Worm (Caenorhabditis elegans) whole organism, L1 larva: ENCODE measurements around the gene ucr-2.2.

Experiments
- aha-1 ChIP-seq: fragments of 150-350 bp; optimal IDR thresholded peaks from 2 replicates; lab custom pipeline; 2014; ENCODE audit warnings: missing biosample characterization, missing genetic modification characterization
- alr-1 ChIP-seq: fragments of 200-800 bp; sonication (Bioruptor generic); optimal IDR thresholded peaks from 2 replicates; lab custom pipeline; 2018; ENCODE audit warnings: borderline replicate concordance, mild to moderate bottlenecking, missing genetic modification characterization, missing compliant biosample characterization
- ama-1 ChIP-seq: fragments of 150-350 bp; optimal IDR thresholded peaks from 2 replicates; lab custom pipeline; 2014
- blmp-1 ChIP-seq: fragments of 150-350 bp; optimal IDR thresholded peaks from 2 replicates; lab custom pipeline; 2014; ENCODE audit warnings: missing biosample characterization, missing genetic modification characterization
- ceh-90 ChIP-seq: sonication (generic microtip); optimal IDR thresholded peaks from 2 replicates; lab custom pipeline; 2016; ENCODE audit warnings: missing genetic modification characterization, missing compliant biosample characterization
- dsc-1 ChIP-seq: sonication (generic microtip); optimal IDR thresholded peaks from 2 replicates; lab custom pipeline; 2016; ENCODE audit warnings: mild to moderate bottlenecking, missing genetic modification characterization, missing compliant biosample characterization
- efl-1 ChIP-seq, 4 experiments: fragments of 150-350 bp; optimal IDR thresholded peaks in 3 of 4; peaks in 1 of 4; 1 replicate in 1 of 4; 2 replicates in 3 of 4; lab custom pipeline; 2014; ENCODE audit warnings: missing biosample characterization in 2 of 4, missing genetic modification characterization in 2 of 4, missing genetic modification reagents in 2 of 4
- fkh-4 ChIP-seq: sonication (generic microtip); optimal IDR thresholded peaks from 2 replicates; lab custom pipeline; 2016; ENCODE audit warnings: missing compliant biosample characterization, missing genetic modification characterization, borderline replicate concordance
- fos-1 ChIP-seq: fragments of 150-350 bp; optimal IDR thresholded peaks from 2 replicates; lab custom pipeline; 2014; ENCODE audit warnings: missing biosample characterization, missing genetic modification characterization
- irx-1 ChIP-seq: sonication (generic microtip); optimal IDR thresholded peaks from 2 replicates; lab custom pipeline; 2016; ENCODE audit warnings: missing genetic modification characterization, missing compliant biosample characterization
- isw-1 ChIP-seq: fragments of 200-800 bp; sonication (Bioruptor generic); IDR thresholded peaks from 2 replicates; pipeline ENCODE4 v1.3.6; 2022; ENCODE audit warnings: missing genetic modification characterization, missing compliant biosample characterization
- lin-14 ChIP-seq: fragments of 200-800 bp; sonication (Bioruptor generic); optimal IDR thresholded peaks from 2 replicates; lab custom pipeline; 2018; ENCODE audit warnings: mild to moderate bottlenecking, missing genetic modification characterization, moderate library complexity, missing compliant biosample characterization
- lin-15B ChIP-seq: fragments of 150-350 bp; sonication (generic microtip); optimal IDR thresholded peaks from 3 replicates; lab custom pipeline; 2014; ENCODE audit warnings: missing biosample characterization, missing genetic modification characterization
- lir-3 ChIP-seq: sonication (generic microtip); optimal IDR thresholded peaks from 2 replicates; lab custom pipeline; 2016; ENCODE audit warnings: mild to moderate bottlenecking, missing genetic modification characterization, moderate library complexity, missing compliant biosample characterization; ENCODE audit not compliant: poor library complexity
- lsy-2 ChIP-seq, 2 experiments: fragments of 150-350 bp; optimal IDR thresholded peaks; 2 replicates each; lab custom pipeline; 2014; ENCODE audit warnings: missing biosample characterization in 2 of 2, missing genetic modification characterization in 2 of 2
- mdl-1 ChIP-seq, 2 experiments: fragments of 150-350 bp; optimal IDR thresholded peaks; 2 replicates each; lab custom pipeline; 2014 to 2017; ENCODE audit warnings: missing biosample characterization in 2 of 2, missing genetic modification characterization in 2 of 2, inconsistent platforms in 1 of 2
- mep-1 ChIP-seq: fragments of 150-350 bp; optimal IDR thresholded peaks from 2 replicates; lab custom pipeline; 2014; ENCODE audit warnings: missing biosample characterization, missing genetic modification characterization
- nhr-19 ChIP-seq: fragments of 200-800 bp; sonication (Bioruptor generic); conservative IDR thresholded peaks from 2 replicates; pipeline ENCODE4 v1.3.6; 2022; ENCODE audit warnings: missing genetic modification characterization, missing compliant biosample characterization
- nhr-71 ChIP-seq: sonication (generic microtip); optimal IDR thresholded peaks from 2 replicates; lab custom pipeline; 2016; ENCODE audit warnings: mild to moderate bottlenecking, missing genetic modification characterization, moderate library complexity, missing compliant biosample characterization
- nhr-85 ChIP-seq: sonication (generic microtip); peaks from one replicate; lab custom pipeline; 2016; ENCODE audit warnings: missing genetic modification characterization, inconsistent platforms, missing compliant biosample characterization
- pax-3 ChIP-seq: fragments of 200-800 bp; sonication (Bioruptor generic); optimal IDR thresholded peaks from 2 replicates; lab custom pipeline; 2018; ENCODE audit warnings: mild to moderate bottlenecking, missing genetic modification characterization, moderate library complexity, missing compliant biosample characterization
- rnt-1 ChIP-seq: sonication (generic microtip); optimal IDR thresholded peaks from 2 replicates; lab custom pipeline; 2016; ENCODE audit warnings: mild to moderate bottlenecking, missing genetic modification characterization, moderate library complexity, missing compliant biosample characterization
- skn-1 ChIP-seq: fragments of 150-350 bp; optimal IDR thresholded peaks from 2 replicates; lab custom pipeline; 2014; ENCODE audit warnings: missing biosample characterization, missing genetic modification characterization
- snpc-4 ChIP-seq: fragments of 150-350 bp; optimal IDR thresholded peaks from 2 replicates; lab custom pipeline; 2014; ENCODE audit warnings: missing biosample characterization, missing genetic modification characterization
- sup-37 ChIP-seq: fragments of 200-800 bp; sonication (Bioruptor generic); optimal IDR thresholded peaks from 2 replicates; lab custom pipeline; 2018; ENCODE audit warnings: mild to moderate bottlenecking, missing genetic modification characterization, missing compliant biosample characterization
- tbx-2 ChIP-seq: sonication (generic microtip); optimal IDR thresholded peaks from 2 replicates; lab custom pipeline; 2016; ENCODE audit warnings: missing genetic modification characterization, missing compliant biosample characterization
- unc-130 ChIP-seq: fragments of 150-350 bp; optimal IDR thresholded peaks from 2 replicates; lab custom pipeline; 2017; ENCODE audit warnings: missing biosample characterization, missing genetic modification characterization, inconsistent platforms
- unc-86 ChIP-seq: sonication (generic microtip); optimal IDR thresholded peaks from 2 replicates; lab custom pipeline; 2016; ENCODE audit warnings: missing genetic modification characterization, missing compliant biosample characterization
- zag-1 ChIP-seq: fragments of 150-350 bp; optimal IDR thresholded peaks from 2 replicates; lab custom pipeline; 2014; ENCODE audit warnings: missing biosample characterization, missing genetic modification characterization
- zip-4 ChIP-seq: fragments of 200-800 bp; sonication (Bioruptor generic); optimal IDR thresholded peaks from 2 replicates; lab custom pipeline; 2018; ENCODE audit warnings: mild to moderate bottlenecking, missing genetic modification characterization, moderate library complexity, missing compliant biosample characterization

ucr-2.2 gene

ce11 chrX:15222789-15223188 is 49.1 kb downstream of the ucr-2.2 start:
- TF ChIP-seq snpc-4 (peak; percentile 39), ama-1 (lab: Kevin White, UChicago) (no peak), nhr-71 (tag; lab: Kevin White, UChicago) (no peak), efl-1 (optimal IDR thresholded peaks at IDR 0.05; lab: Kevin White, UChicago) (no peak), efl-1 (GFP tag; optimal IDR thresholded peaks at IDR 0.05 in 1 of 2; lab: Kevin White, UChicago) (peak in 1 of 2 experiments; percentile 71)
- TF ChIP-seq, all 84 proteins: peak for 2

DNA sequence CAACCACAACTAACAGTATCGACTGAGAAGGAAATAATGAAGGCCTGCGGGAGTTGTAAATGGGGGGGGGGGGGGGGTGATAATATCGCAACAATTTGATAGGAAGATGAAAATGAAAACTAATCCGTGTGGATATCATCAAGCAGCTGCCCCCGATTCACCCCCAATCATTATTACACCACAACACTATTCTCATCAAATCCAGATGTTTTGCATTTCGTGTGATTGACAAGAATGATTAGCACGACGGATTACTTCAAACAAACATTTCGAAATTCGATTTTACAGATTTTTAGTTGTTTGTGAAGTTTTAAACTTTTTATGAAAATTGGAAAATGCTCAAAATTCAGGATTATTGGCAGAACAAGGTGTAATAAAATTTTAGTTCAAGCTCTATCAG is 50.4 kb downstream of the ucr-2.2 start:
- TF ChIP-seq lir-3, result no peak
- TF ChIP-seq mep-1 (tag; lab: Kevin White, UChicago), result no peak
- TF ChIP-seq pax-3 (tag; lab: Kevin White, UChicago), result no peak
- TF ChIP-seq unc-86 (tag; lab: Kevin White, UChicago), result no peak
- TF ChIP-seq isw-1 (GFP tag; lab: Robert Waterston, UW), result no peak
- TF ChIP-seq sup-37, result no peak
- no peak for TF ChIP-seq lin-15B (tag; lab: Kevin White, UChicago)
- peak; percentile 28 for TF ChIP-seq lin-14
- TF ChIP-seq aha-1 (tag; lab: Kevin White, UChicago), result no peak
- TF ChIP-seq nhr-85 (tag; lab: Kevin White, UChicago), result no peak
- peak; percentile 96 for TF ChIP-seq dsc-1 (tag; lab: Kevin White, UChicago)
- no peak for TF ChIP-seq nhr-71 (tag; lab: Kevin White, UChicago)
- TF ChIP-seq skn-1 (tag; lab: Kevin White, UChicago), result peak; percentile 2
- TF ChIP-seq zag-1, result no peak
- TF ChIP-seq alr-1 (tag; lab: Kevin White, UChicago), result no peak
- peak; percentile 56 for TF ChIP-seq rnt-1 (tag; lab: Kevin White, UChicago)
- no peak; the same call in 1 of the 2 replicates for TF ChIP-seq nhr-19 (GFP tag; lab: Robert Waterston, UW)
- TF ChIP-seq ceh-90 (tag; lab: Kevin White, UChicago), result no peak
- TF ChIP-seq irx-1 (tag; lab: Kevin White, UChicago), result no peak
- peak; percentile 88 for TF ChIP-seq fkh-4
- peak; percentile 21 for TF ChIP-seq unc-130 (tag; lab: Kevin White, UChicago)
- TF ChIP-seq mdl-1 (tag; optimal IDR thresholded peaks at IDR 0.05; lab: Kevin White, UChicago), result no peak
- TF ChIP-seq blmp-1 (tag; lab: Kevin White, UChicago), result no peak
- TF ChIP-seq zip-4 (GFP tag; lab: Kevin White, UChicago), result no peak
- TF ChIP-seq fos-1, result no peak

DNA sequence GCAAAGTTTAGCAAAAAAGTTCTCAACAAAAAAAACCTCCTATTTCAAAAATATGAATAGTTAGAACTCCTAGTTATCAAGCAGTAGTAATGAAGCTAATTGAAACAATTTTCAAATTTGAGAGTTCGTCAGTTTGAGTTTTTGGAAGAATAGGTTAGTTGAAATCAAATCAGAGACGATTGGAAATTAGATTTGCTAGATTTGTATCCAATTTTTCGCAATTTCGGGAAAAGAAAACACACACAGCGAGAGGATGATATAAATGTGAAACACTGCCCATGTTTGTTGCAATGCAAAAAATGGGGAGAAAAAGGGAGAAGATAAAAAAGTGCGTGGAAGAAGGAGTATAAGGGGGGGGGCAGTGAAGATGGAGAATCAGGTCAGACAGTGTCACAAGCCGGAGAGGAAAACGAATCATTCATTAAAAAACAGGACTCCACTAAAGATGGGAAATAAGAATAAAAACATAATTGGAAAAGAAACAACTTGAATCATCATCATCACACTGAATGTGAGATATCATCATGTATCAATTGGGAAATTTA is 51.5 kb downstream of the ucr-2.2 start:
- TF ChIP-seq nhr-71 (tag; lab: Kevin White, UChicago), result peak; percentile 7
- peak in 1 of 2 experiments; percentile 1 for TF ChIP-seq lsy-2 (tag; optimal IDR thresholded peaks at IDR 0.05; lab: Kevin White, UChicago)
- no peak for TF ChIP-seq unc-130 (tag; lab: Kevin White, UChicago)
- TF ChIP-seq lin-14, result peak; percentile 65
- peak; percentile 10 for TF ChIP-seq tbx-2 (tag; lab: Kevin White, UChicago)
- peak; percentile 86 for TF ChIP-seq blmp-1 (tag; lab: Kevin White, UChicago)
